Worm (Caenorhabditis elegans) whole organism, L3 larva: ENCODE measurements around the gene clc-32.

ENCODE experiments used
- R02D3.7 ChIP-seq: fragments of 150-350 bp; optimal IDR thresholded peaks from 2 replicates; lab custom pipeline; 2014; ENCODE audit warnings: missing biosample characterization, missing genetic modification characterization
- ZK546.5 ChIP-seq: sonication (generic microtip); optimal IDR thresholded peaks from 2 replicates; lab custom pipeline; 2017; ENCODE audit warnings: missing biosample characterization, missing genetic modification characterization
- ama-1 ChIP-seq: fragments of 150-350 bp; optimal IDR thresholded peaks from 2 replicates; lab custom pipeline; 2018
- ceh-28 ChIP-seq: fragments of 150-350 bp; optimal IDR thresholded peaks from 2 replicates; lab custom pipeline; 2014; ENCODE audit warnings: missing biosample characterization, missing genetic modification reagents, missing genetic modification characterization
- ceh-82 ChIP-seq: fragments of 150-350 bp; optimal IDR thresholded peaks from 2 replicates; lab custom pipeline; 2014; ENCODE audit warnings: missing biosample characterization, missing genetic modification characterization
- daf-12 ChIP-seq: fragments of 150-350 bp; optimal IDR thresholded peaks from 2 replicates; lab custom pipeline; 2014; ENCODE audit warnings: missing biosample characterization, missing genetic modification reagents, missing genetic modification characterization
- egl-5 ChIP-seq: fragments of 150-350 bp; optimal IDR thresholded peaks from 2 replicates; lab custom pipeline; 2017; ENCODE audit warnings: missing biosample characterization, missing genetic modification reagents, missing genetic modification characterization, inconsistent platforms
- elt-1 ChIP-seq: fragments of 150-350 bp; optimal IDR thresholded peaks from 2 replicates; lab custom pipeline; 2014; ENCODE audit warnings: missing biosample characterization, missing genetic modification characterization
- elt-3 ChIP-seq, 3 experiments: fragments of 150-350 bp in 1 of 3; sonication (generic microtip) in 2 of 3; optimal IDR thresholded peaks; 2 replicates in 2 of 3; 4 replicates in 1 of 3; lab custom pipeline; 2014 to 2017; ENCODE audit warnings: missing biosample characterization in 3 of 3, missing genetic modification characterization in 3 of 3
- eor-1 ChIP-seq, 2 experiments: fragments of 150-350 bp; optimal IDR thresholded peaks; 2 replicates each; lab custom pipeline; 2014 to 2018; ENCODE audit warnings: missing biosample characterization in 2 of 2, missing genetic modification characterization in 2 of 2
- fkh-2 ChIP-seq: fragments of 150-350 bp; optimal IDR thresholded peaks from 2 replicates; lab custom pipeline; 2014; ENCODE audit warnings: missing biosample characterization, missing genetic modification reagents, missing genetic modification characterization
- jun-1 ChIP-seq: fragments of 150-350 bp; optimal IDR thresholded peaks from 2 replicates; lab custom pipeline; 2014; ENCODE audit warnings: missing biosample characterization, missing genetic modification reagents, missing genetic modification characterization
- lin-15B ChIP-seq: fragments of 150-350 bp; optimal IDR thresholded peaks from 2 replicates; lab custom pipeline; 2014; ENCODE audit warnings: missing biosample characterization, missing genetic modification characterization
- lsy-12 ChIP-seq: sonication (generic microtip); optimal IDR thresholded peaks from 2 replicates; lab custom pipeline; 2016; ENCODE audit warnings: mild to moderate bottlenecking, missing genetic modification characterization, missing compliant biosample characterization
- mml-1 ChIP-seq: fragments of 150-350 bp; sonication (generic microtip); optimal IDR thresholded peaks from 3 replicates; lab custom pipeline; 2014; ENCODE audit warnings: missing biosample characterization, missing genetic modification characterization
- nfya-1 ChIP-seq: sonication (generic microtip); optimal IDR thresholded peaks from 2 replicates; lab custom pipeline; 2017; ENCODE audit warnings: missing genetic modification characterization, mild to moderate bottlenecking, missing compliant biosample characterization, antibody characterized with exemption, moderate library complexity; ENCODE audit not compliant: insufficient read depth
- nhr-12 ChIP-seq: fragments of 150-350 bp; optimal IDR thresholded peaks from 2 replicates; lab custom pipeline; 2014; ENCODE audit warnings: missing biosample characterization, missing genetic modification characterization
- nhr-23 ChIP-seq: fragments of 150-350 bp; optimal IDR thresholded peaks from 2 replicates; lab custom pipeline; 2014; ENCODE audit warnings: missing biosample characterization, missing genetic modification reagents, missing genetic modification characterization
- nhr-237 ChIP-seq: fragments of 150-350 bp; optimal IDR thresholded peaks from 2 replicates; lab custom pipeline; 2014; ENCODE audit warnings: missing biosample characterization, missing genetic modification characterization
- nhr-25 ChIP-seq: sonication (generic microtip); optimal IDR thresholded peaks from 2 replicates; lab custom pipeline; 2017; ENCODE audit warnings: missing biosample characterization, missing genetic modification characterization
- nhr-28 ChIP-seq: fragments of 150-350 bp; optimal IDR thresholded peaks from 2 replicates; lab custom pipeline; 2014; ENCODE audit warnings: missing biosample characterization, missing genetic modification characterization
- nhr-43 ChIP-seq: sonication (generic microtip); optimal IDR thresholded peaks from 2 replicates; lab custom pipeline; 2016; ENCODE audit warnings: mild to moderate bottlenecking, missing genetic modification characterization, missing compliant biosample characterization; ENCODE audit not compliant: poor library complexity, severe bottlenecking
- nhr-67 ChIP-seq: fragments of 150-350 bp; optimal IDR thresholded peaks from 2 replicates; lab custom pipeline; 2014; ENCODE audit warnings: missing biosample characterization, missing genetic modification characterization
- nhr-77 ChIP-seq: fragments of 150-350 bp; optimal IDR thresholded peaks from 2 replicates; lab custom pipeline; 2014; ENCODE audit warnings: missing biosample characterization, missing genetic modification characterization
- pqm-1 ChIP-seq: fragments of 150-350 bp; optimal IDR thresholded peaks from 2 replicates; lab custom pipeline; 2017; ENCODE audit warnings: missing biosample characterization, missing genetic modification characterization, inconsistent platforms
- snpc-4 ChIP-seq: fragments of 150-350 bp; optimal IDR thresholded peaks from 2 replicates; lab custom pipeline; 2014; ENCODE audit warnings: missing biosample characterization, missing genetic modification characterization
- tbx-2 ChIP-seq: sonication (generic microtip); optimal IDR thresholded peaks from 2 replicates; lab custom pipeline; 2016; ENCODE audit warnings: mild to moderate bottlenecking, missing genetic modification characterization, missing compliant biosample characterization
- unc-39 ChIP-seq: sonication (generic microtip); optimal IDR thresholded peaks from 4 replicates; lab custom pipeline; 2017; ENCODE audit warnings: missing biosample characterization, missing genetic modification characterization
- unc-62 ChIP-seq: fragments of 150-350 bp; sonication (generic microtip); optimal IDR thresholded peaks from 4 replicates; lab custom pipeline; 2014; ENCODE audit warnings: missing biosample characterization, missing genetic modification reagents, missing genetic modification characterization
- zag-1 ChIP-seq: fragments of 150-350 bp; optimal IDR thresholded peaks from 2 replicates; lab custom pipeline; 2014; ENCODE audit warnings: missing biosample characterization, missing genetic modification characterization
- ztf-11 ChIP-seq: fragments of 150-350 bp; optimal IDR thresholded peaks from 2 replicates; lab custom pipeline; 2014; ENCODE audit warnings: missing biosample characterization, missing genetic modification characterization
- ztf-4 ChIP-seq: fragments of 150-350 bp; optimal IDR thresholded peaks from 2 replicates; lab custom pipeline; 2014; ENCODE audit warnings: missing biosample characterization, missing genetic modification characterization

Gene clc-32

ce11 chrV:16142371-16142770, 1.4 kb upstream of the clc-32 start, which contains the start of gene fbxa-18:
fbxa-18 (plus strand) TSS chrV:16142671.
- TF ChIP-seq nhr-28 (tag; lab: Kevin White, UChicago) (no peak), lsy-12 (tag; lab: Kevin White, UChicago) (no peak)

- TF ChIP-seq ama-1 (lab: Kevin White, UChicago) (no peak), ceh-82 (tag; lab: Kevin White, UChicago) (no peak), tbx-2 (no peak), mml-1 (no peak), elt-1 (tag; lab: Kevin White, UChicago) (no peak), lin-15B (tag; lab: Kevin White, UChicago) (no peak), nhr-77 (tag; lab: Kevin White, UChicago) (no peak), snpc-4 (no peak), nhr-43 (tag; lab: Kevin White, UChicago) (no peak), jun-1 (tag; lab: Kevin White, UChicago) (no peak), R02D3.7 (tag; lab: Kevin White, UChicago) (no peak), nhr-237 (tag; lab: Kevin White, UChicago) (no peak), nhr-23 (tag; lab: Kevin White, UChicago) (no peak), ceh-28 (tag; lab: Kevin White, UChicago) (no peak), unc-39 (tag; lab: Kevin White, UChicago) (no peak), nhr-28 (tag; lab: Kevin White, UChicago) (no peak), zag-1 (tag; lab: Kevin White, UChicago) (no peak), egl-5 (no peak), eor-1 (tag; optimal IDR thresholded peaks at IDR 0.05; lab: Kevin White, UChicago) (no peak)
- TF ChIP-seq, all 47 proteins: peak for 0
These were observed 1.4 kb downstream of the clc-32 start, which contains the start of gene clc-11 for ce11 chrV:16139529-16139928. clc-11 (minus strand) TSS chrV:16139629.

ce11 chrV:16137043-16137442, 3.9 kb downstream of the clc-32 start, which contains the start of gene F44G3.7:
F44G3.7 (minus strand) TSS chrV:16137143.
- TF ChIP-seq nfya-1 (tag; lab: Kevin White, UChicago): no peak
- TF ChIP-seq nhr-67 (tag; lab: Kevin White, UChicago): no peak
- TF ChIP-seq nhr-23 (tag; lab: Kevin White, UChicago): no peak

- TF ChIP-seq pqm-1 (tag; lab: Kevin White, UChicago) (no peak), ztf-11 (tag; lab: Kevin White, UChicago) (no peak), eor-1 (tag; optimal IDR thresholded peaks at IDR 0.05; lab: Kevin White, UChicago) (no peak), elt-3 (tag; optimal IDR thresholded peaks at IDR 0.05; lab: Kevin White, UChicago) (no peak), nhr-23 (tag; lab: Kevin White, UChicago) (no peak), elt-1 (tag; lab: Kevin White, UChicago) (no peak), nhr-77 (tag; lab: Kevin White, UChicago) (no peak), ztf-4 (tag; lab: Kevin White, UChicago) (no peak), nhr-12 (tag; lab: Kevin White, UChicago) (no peak), daf-12 (tag; lab: Kevin White, UChicago) (no peak), ceh-28 (tag; lab: Kevin White, UChicago) (no peak), nhr-25 (tag; lab: Kevin White, UChicago) (no peak), nhr-43 (tag; lab: Kevin White, UChicago) (no peak), jun-1 (tag; lab: Kevin White, UChicago) (no peak), egl-5 (no peak), ZK546.5 (tag; lab: Kevin White, UChicago) (no peak), unc-62 (GFP tag; lab: Kevin White, UChicago) (no peak)
These were observed 8.3 kb downstream of the clc-32 start, which contains the start of gene fbxa-144 for ce11 chrV:16132705-16133104. fbxa-144 (minus strand) TSS chrV:16132805.

ce11 chrV:16132215-16132614, 8.8 kb downstream of the clc-32 start:
- TF ChIP-seq ceh-28 (tag; lab: Kevin White, UChicago) (no peak), fkh-2 (tag; lab: Kevin White, UChicago) (no peak)
